Worm (Caenorhabditis elegans): ENCODE measurements around the gene ZK688.10.

Gene ZK688.10

DNA sequence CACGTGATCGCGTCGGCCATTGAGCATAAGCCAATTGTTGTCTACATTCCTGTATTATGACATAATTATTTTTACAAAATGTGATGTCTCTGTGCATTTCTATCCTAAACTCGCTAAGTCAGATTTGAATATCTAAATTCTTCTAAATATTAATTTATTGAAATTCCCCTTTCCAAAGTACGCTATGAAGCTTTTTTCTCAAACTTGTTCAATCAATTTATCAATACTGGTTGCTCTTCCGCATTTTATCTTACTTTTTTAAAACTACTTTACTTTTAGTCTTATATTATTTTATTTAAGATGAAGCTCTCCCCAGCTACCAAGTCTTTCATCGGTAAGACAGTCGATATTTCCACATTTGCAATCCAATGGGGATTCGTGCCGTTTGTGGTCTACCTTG lies 37.5 kb downstream of the ZK688.10 start, which contains the start of gene tomm-7:
Gene tomm-7 (plus strand): TSS at position 301 of the 400 bp plus-strand sequence.
- TF ChIP-seq gei-17 (GFP tag; optimal IDR thresholded peaks at IDR 0.05) (no peak), hmg-1.2 (GFP tag; IDR thresholded peaks at IDR 0.05) (0 out of 2 replicates have a peak, but pooled peaks have one; percentile 14), lin-26 (GFP tag; IDR thresholded peaks at IDR 0.05) (no peak)

DNA sequence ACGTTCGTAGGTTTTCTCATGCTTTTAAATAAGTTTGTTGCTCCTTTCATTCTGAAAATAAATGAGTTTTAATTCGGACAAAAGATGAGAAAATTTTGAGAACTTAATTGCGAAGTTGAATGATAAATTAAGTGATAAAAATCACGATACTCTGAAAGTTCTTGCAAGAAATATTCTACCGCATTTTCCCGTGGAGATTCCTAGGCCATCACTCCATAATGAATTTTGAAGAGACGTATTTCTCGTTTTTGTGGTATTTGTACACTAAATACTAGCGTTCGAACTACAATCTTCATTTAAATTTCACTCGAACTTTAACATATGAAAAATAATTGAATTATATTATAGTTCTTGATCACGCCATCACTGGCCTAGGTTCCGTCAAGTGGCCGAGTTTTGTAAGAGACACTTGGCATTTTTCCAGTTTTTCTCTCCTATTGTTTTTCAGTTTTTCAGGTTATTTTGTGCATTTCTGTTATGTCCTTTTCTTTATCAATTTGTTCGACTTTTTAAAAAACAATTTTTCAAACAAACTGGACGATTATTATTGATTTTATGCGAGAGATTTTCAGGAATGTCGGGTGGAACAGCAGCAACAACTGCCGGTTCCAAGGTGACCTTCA lies 38.3 kb downstream of the ZK688.10 start, which contains the start of the genes coq-5 and ufm-1:
Gene coq-5 (minus strand): TSS at position 51 of the 623 bp plus-strand sequence.
Gene ufm-1 (plus strand): TSS at position 573 of the 623 bp plus-strand sequence.
- TF ChIP-seq nfya-2 (GFP tag; IDR thresholded peaks at IDR 0.05) (no peak), F22D6.2 (tag; optimal IDR thresholded peaks at IDR 0.05) (no peak), aptf-3 (GFP tag; IDR thresholded peaks at IDR 0.05) (no peak), F10E7.11 (tag; optimal IDR thresholded peaks at IDR 0.05) (no peak), lsl-1 (GFP tag; optimal IDR thresholded peaks at IDR 0.05) (no peak), lir-1 (GFP tag; conservative IDR thresholded peaks at IDR 0.05) (no peak), B0261.1 (tag; optimal IDR thresholded peaks at IDR 0.05) (no peak), unc-130 (GFP tag; optimal IDR thresholded peaks at IDR 0.05) (peak; percentile 16), attf-3 (GFP tag; conservative IDR thresholded peaks at IDR 0.05) (no peak), ZK185.1 (tag; optimal IDR thresholded peaks at IDR 0.05; ENCODE audit: poor library complexity, severe bottlenecking) (peak; percentile 69), mxl-1 (tag; optimal IDR thresholded peaks at IDR 0.05) (no peak), nhr-80 (tag; optimal IDR thresholded peaks at IDR 0.05) (peak; percentile 5), dpl-1 (GFP tag; optimal IDR thresholded peaks at IDR 0.05) (no peak), zim-3 (tag; optimal IDR thresholded peaks at IDR 0.05) (no peak), hrde-1 (tag; optimal IDR thresholded peaks at IDR 0.05; ENCODE audit: borderline replicate concordance) (no peak), mel-28 (tag; optimal IDR thresholded peaks at IDR 0.05; ENCODE audit: borderline replicate concordance) (no peak), hsf-1 (GFP tag; IDR thresholded peaks at IDR 0.05) (no peak), ceh-79 (tag; optimal IDR thresholded peaks at IDR 0.05) (no peak), tbp1 (GFP tag; optimal IDR thresholded peaks at IDR 0.05) (no peak), F23B12.7 (tag; optimal IDR thresholded peaks at IDR 0.05; ENCODE audit: insufficient read depth) (no peak), ceh-27 (GFP tag; optimal IDR thresholded peaks at IDR 0.05) (peak; percentile 31), T26A5.8 (tag; optimal IDR thresholded peaks at IDR 0.05) (no peak), F57C9.4 (tag; optimal IDR thresholded peaks at IDR 0.05) (no peak), C17E4.6 (GFP tag; IDR thresholded peaks at IDR 0.05) (no peak), hmg-1.2 (GFP tag; IDR thresholded peaks at IDR 0.05) (peak; percentile 9; the same call in 1 of the 2 replicates), bed-1 (GFP tag; IDR thresholded peaks at IDR 0.05) (no peak), egrh-3 (GFP tag; IDR thresholded peaks at IDR 0.05) (no peak), F49E8.2 (tag; optimal IDR thresholded peaks at IDR 0.05; ENCODE audit: insufficient read depth) (no peak), F57A8.1 (GFP tag; optimal IDR thresholded peaks at IDR 0.05) (no peak), let-607 (tag; optimal IDR thresholded peaks at IDR 0.05) (peak in 1 of 2 experiments; percentile 43), lin-54 (GFP tag; optimal IDR thresholded peaks at IDR 0.05) (no peak), tbx-9 (tag; optimal IDR thresholded peaks at IDR 0.05; ENCODE audit: borderline replicate concordance) (no peak), B0035.1 (tag; optimal IDR thresholded peaks at IDR 0.05) (no peak), T07F8.4 (tag; optimal IDR thresholded peaks at IDR 0.05) (no peak), nhr-179 (tag; optimal IDR thresholded peaks at IDR 0.05) (no peak), nhr-120 (GFP tag; IDR thresholded peaks at IDR 0.05) (no peak), lag-1 (GFP tag; IDR thresholded peaks at IDR 0.05) (no peak), athp-1 (tag; optimal IDR thresholded peaks at IDR 0.05) (no peak), snpc-3.4 (tag; optimal IDR thresholded peaks at IDR 0.05) (no peak), gei-17 (GFP tag; optimal IDR thresholded peaks at IDR 0.05) (no peak), hmg-20 (GFP tag; IDR thresholded peaks at IDR 0.05) (no peak), lin-40 (tag; optimal IDR thresholded peaks at IDR 0.05) (no peak), him-1 (tag; optimal IDR thresholded peaks at IDR 0.05) (no peak), Y67H2A.10 (GFP tag; conservative IDR thresholded peaks at IDR 0.05) (no peak)

Data from whole organism, young adult.